Fruit fly (Drosophila melanogaster) whole organism, embryonic: ENCODE data around the gene ich.
A peak's percentile ranks its signal among the peaks of the same experiment; 100 is the strongest.

Source experiments
- Antp ChIP-seq: fragments of 200-800 bp; sonication (Bioruptor generic); optimal IDR thresholded peaks from 3 replicates; lab custom pipeline; 2016; ENCODE audit warnings: missing biosample characterization, missing genetic modification characterization
- Atf-2 ChIP-seq: fragments of 200-800 bp; sonication (Bioruptor generic); optimal IDR thresholded peaks from 2 replicates; lab custom pipeline; 2016; ENCODE audit warnings: missing biosample characterization, missing genetic modification characterization
- Atf6 ChIP-seq: fragments of 200-800 bp; sonication (Bioruptor generic); IDR thresholded peaks from 2 replicates; pipeline ENCODE4 v1.3.6; 2022; ENCODE audit warnings: missing biosample characterization, missing genetic modification characterization
- CG10321 ChIP-seq: fragments of 200-800 bp; sonication (Bioruptor generic); IDR thresholded peaks from 2 replicates; pipeline ENCODE4 v1.3.6; 2022; ENCODE audit warnings: missing biosample characterization, missing genetic modification characterization
- CG12391 ChIP-seq: fragments of 200-800 bp; sonication (Bioruptor generic); optimal IDR thresholded peaks from 3 replicates; lab custom pipeline; 2018; ENCODE audit warnings: missing biosample characterization, mild to moderate bottlenecking, missing genetic modification characterization, moderate library complexity
- CG12744 ChIP-seq: fragments of 200-800 bp; sonication (Bioruptor generic); optimal IDR thresholded peaks from 2 replicates; lab custom pipeline; 2016; ENCODE audit warnings: missing biosample characterization, missing genetic modification characterization
- CG12769 ChIP-seq: fragments of 200-800 bp; sonication (Bioruptor generic); optimal IDR thresholded peaks from 2 replicates; lab custom pipeline; 2019; ENCODE audit warnings: missing biosample characterization, mild to moderate bottlenecking, missing genetic modification characterization, moderate library complexity
- CG14441 ChIP-seq: fragments of 200-800 bp; sonication (Bioruptor generic); IDR thresholded peaks from 2 replicates; pipeline ENCODE4 v1.3.6; 2022; ENCODE audit warnings: missing biosample characterization, missing genetic modification characterization
- CG15011 ChIP-seq: fragments of 200-800 bp; sonication (Bioruptor generic); optimal IDR thresholded peaks from 3 replicates; lab custom pipeline; 2018; ENCODE audit warnings: missing biosample characterization, mild to moderate bottlenecking, missing genetic modification characterization
- CG15073 ChIP-seq: fragments of 200-800 bp; sonication (Bioruptor generic); optimal IDR thresholded peaks from 2 replicates; lab custom pipeline; 2016; ENCODE audit warnings: missing biosample characterization, missing genetic modification characterization
- CG15269 ChIP-seq: fragments of 200-800 bp; sonication (Bioruptor generic); optimal IDR thresholded peaks from 2 replicates; lab custom pipeline; 2018; ENCODE audit warnings: missing biosample characterization, mild to moderate bottlenecking, missing genetic modification characterization, moderate library complexity
- CG15696 ChIP-seq: fragments of 200-800 bp; sonication (Bioruptor generic); optimal IDR thresholded peaks from 2 replicates; lab custom pipeline; 2019; ENCODE audit warnings: missing biosample characterization, mild to moderate bottlenecking, missing genetic modification characterization, moderate library complexity
- CG17912 ChIP-seq: fragments of 200-800 bp; sonication (Bioruptor generic); optimal IDR thresholded peaks from 2 replicates; lab custom pipeline; 2018; ENCODE audit warnings: missing biosample characterization, mild to moderate bottlenecking, missing genetic modification characterization
- CG18599 ChIP-seq: fragments of 200-800 bp; sonication (Bioruptor generic); optimal IDR thresholded peaks from 3 replicates; lab custom pipeline; 2017; ENCODE audit warnings: missing biosample characterization, missing genetic modification characterization, mild to moderate bottlenecking, moderate library complexity, missing genetic modification reagents
- CG18619 ChIP-seq: fragments of 200-800 bp; sonication (Bioruptor generic); optimal IDR thresholded peaks from 3 replicates; lab custom pipeline; 2017; ENCODE audit warnings: missing biosample characterization, mild to moderate bottlenecking, missing genetic modification characterization
- CG30403 ChIP-seq: fragments of 200-800 bp; sonication (Bioruptor generic); optimal IDR thresholded peaks from 3 replicates; lab custom pipeline; 2016; ENCODE audit warnings: missing biosample characterization, missing genetic modification characterization
- CG32772 ChIP-seq: fragments of 200-800 bp; sonication (Bioruptor generic); IDR thresholded peaks from 2 replicates; pipeline ENCODE4 v1.3.6; 2022; ENCODE audit warnings: missing biosample characterization, missing genetic modification characterization
- CG4854 ChIP-seq: fragments of 200-800 bp; sonication (Bioruptor generic); optimal IDR thresholded peaks from 2 replicates; lab custom pipeline; 2016; ENCODE audit warnings: missing biosample characterization, missing genetic modification characterization, inconsistent platforms
- CG7786 ChIP-seq: fragments of 200-800 bp; sonication (Bioruptor generic); optimal IDR thresholded peaks from 2 replicates; lab custom pipeline; 2016; ENCODE audit warnings: missing biosample characterization, missing genetic modification characterization
- CG9727 ChIP-seq: fragments of 200-800 bp; sonication (Bioruptor generic); optimal IDR thresholded peaks from 3 replicates; lab custom pipeline; 2017; ENCODE audit warnings: missing biosample characterization, mild to moderate bottlenecking, missing genetic modification characterization
- D19B ChIP-seq: fragments of 200-800 bp; sonication (Bioruptor generic); optimal IDR thresholded peaks from 2 replicates; lab custom pipeline; 2017; ENCODE audit warnings: missing biosample characterization, mild to moderate bottlenecking, missing genetic modification characterization
- Gug ChIP-seq: fragments of 200-800 bp; sonication (Bioruptor generic); IDR thresholded peaks from 4 replicates; pipeline ENCODE4 v1.3.6; 2022; ENCODE audit warnings: missing biosample characterization, missing genetic modification characterization
- Med ChIP-seq: fragments of 200-800 bp; sonication (Bioruptor generic); peaks from one replicate; lab custom pipeline; 2016; ENCODE audit warnings: missing biosample characterization, missing genetic modification characterization, mild to moderate bottlenecking, inconsistent platforms, moderate library complexity
- Rfx ChIP-seq: fragments of 200-800 bp; sonication (Bioruptor generic); IDR thresholded peaks from 2 replicates; pipeline ENCODE4 v1.3.6; 2022; ENCODE audit warnings: missing biosample characterization, missing genetic modification characterization
- Scr ChIP-seq: fragments of 200-800 bp; sonication (Bioruptor generic); IDR thresholded peaks from 2 replicates; pipeline ENCODE4 v1.3.6; 2022; ENCODE audit warnings: missing biosample characterization, missing genetic modification characterization; ENCODE audit not compliant: partially characterized antibody
- Sox100B ChIP-seq: fragments of 200-800 bp; sonication (Bioruptor generic); optimal IDR thresholded peaks from 3 replicates; lab custom pipeline; 2018; ENCODE audit warnings: missing biosample characterization, mild to moderate bottlenecking, missing genetic modification characterization
- Tbp ChIP-seq: fragments of >200 bp; optimal IDR thresholded peaks from 2 replicates; lab custom pipeline; 2018; ENCODE audit warnings: missing biosample characterization, missing genetic modification characterization
- Usf ChIP-seq: fragments of 200-800 bp; sonication (Bioruptor generic); optimal IDR thresholded peaks from 2 replicates; lab custom pipeline; 2017; ENCODE audit warnings: missing genotype, missing biosample characterization, missing genetic modification characterization
- Xrp1 ChIP-seq: fragments of 200-800 bp; sonication (Bioruptor generic); IDR thresholded peaks from 2 replicates; pipeline ENCODE4 v1.3.6; 2022; ENCODE audit warnings: missing biosample characterization, missing genetic modification characterization
- ash1 ChIP-seq: fragments of 200-800 bp; sonication (Bioruptor generic); optimal IDR thresholded peaks from 2 replicates; lab custom pipeline; 2018; ENCODE audit warnings: missing biosample characterization, mild to moderate bottlenecking, missing genetic modification characterization
- az2 ChIP-seq: fragments of 200-800 bp; sonication (Bioruptor generic); optimal IDR thresholded peaks from 3 replicates; lab custom pipeline; 2016; ENCODE audit warnings: missing biosample characterization, missing genetic modification characterization
- cato ChIP-seq: fragments of 200-800 bp; sonication (Bioruptor generic); optimal IDR thresholded peaks from 2 replicates; lab custom pipeline; 2016; ENCODE audit warnings: missing biosample characterization, missing genetic modification characterization, borderline replicate concordance
- croc ChIP-seq: fragments of 200-800 bp; sonication (Bioruptor generic); conservative IDR thresholded peaks from 3 replicates; pipeline ENCODE4 v1.3.6; 2022; ENCODE audit warnings: missing biosample characterization, missing genetic modification characterization
- crol ChIP-seq: fragments of 200-800 bp; sonication (Bioruptor generic); IDR thresholded peaks from 2 replicates; pipeline ENCODE4 v1.3.6; 2022; ENCODE audit warnings: missing biosample characterization, missing genetic modification characterization
- dan ChIP-seq: fragments of 200-800 bp; sonication (Bioruptor generic); IDR thresholded peaks from 2 replicates; pipeline ENCODE4 v1.3.6; 2022; ENCODE audit warnings: missing biosample characterization, missing genetic modification characterization
- exex ChIP-seq: fragments of 200-800 bp; sonication (Bioruptor generic); optimal IDR thresholded peaks from 4 replicates; lab custom pipeline; 2018; ENCODE audit warnings: missing biosample characterization, mild to moderate bottlenecking, missing genetic modification characterization, moderate library complexity
- fd96Cb ChIP-seq: fragments of 200-800 bp; sonication (Bioruptor generic); optimal IDR thresholded peaks from 2 replicates; lab custom pipeline; 2018; ENCODE audit warnings: missing biosample characterization, mild to moderate bottlenecking, missing genetic modification characterization, moderate library complexity
- gce ChIP-seq: fragments of 200-800 bp; sonication (Bioruptor generic); IDR thresholded peaks from 3 replicates; pipeline ENCODE4 v1.3.6; 2022; ENCODE audit warnings: missing biosample characterization, missing genetic modification characterization
- hb ChIP-seq: fragments of 200-800 bp; sonication (Bioruptor generic); IDR thresholded peaks from 3 replicates; pipeline ENCODE4 v1.3.6; 2022; ENCODE audit warnings: missing biosample characterization, missing genetic modification characterization; ENCODE audit not compliant: partially characterized antibody
- her ChIP-seq: fragments of 200-800 bp; sonication (Bioruptor generic); optimal IDR thresholded peaks from 2 replicates; lab custom pipeline; 2016; ENCODE audit warnings: missing biosample characterization, missing genetic modification characterization
- hkb ChIP-seq, 2 experiments: fragments of 200-800 bp in 1 of 2; fragments of >200 bp in 1 of 2; sonication (Bioruptor generic) in 1 of 2; IDR thresholded peaks in 1 of 2; optimal IDR thresholded peaks in 1 of 2; 2 replicates each; pipeline versions ENCODE4 v1.3.6 to Lab custom; 2017 to 2022; ENCODE audit warnings: missing biosample characterization in 1 of 2, missing genetic modification characterization in 1 of 2
- kay ChIP-seq: fragments of 200-800 bp; sonication (Bioruptor generic); optimal IDR thresholded peaks from 2 replicates; lab custom pipeline; 2016; ENCODE audit warnings: missing biosample characterization, missing genetic modification characterization
- nerfin-1 ChIP-seq: fragments of 200-800 bp; sonication (Bioruptor generic); optimal IDR thresholded peaks from 3 replicates; lab custom pipeline; 2019; ENCODE audit warnings: missing biosample characterization, mild to moderate bottlenecking, missing genetic modification characterization, moderate library complexity
- nmo ChIP-seq: fragments of 200-800 bp; sonication (Bioruptor generic); optimal IDR thresholded peaks from 2 replicates; lab custom pipeline; 2018; ENCODE audit warnings: missing biosample characterization, mild to moderate bottlenecking, missing genetic modification characterization, moderate library complexity
- pfk ChIP-seq: fragments of 200-800 bp; sonication (Bioruptor generic); optimal IDR thresholded peaks from 2 replicates; lab custom pipeline; 2018; ENCODE audit warnings: missing biosample characterization, mild to moderate bottlenecking, missing genetic modification characterization, moderate library complexity
- pros ChIP-seq: fragments of 200-800 bp; sonication (Bioruptor generic); optimal IDR thresholded peaks from 3 replicates; lab custom pipeline; 2019; ENCODE audit warnings: missing biosample characterization, mild to moderate bottlenecking, missing genetic modification characterization, moderate library complexity
- sd ChIP-seq: fragments of 200-800 bp; sonication (Bioruptor generic); optimal IDR thresholded peaks from 3 replicates; lab custom pipeline; 2018; ENCODE audit warnings: missing biosample characterization, mild to moderate bottlenecking, missing genetic modification characterization, moderate library complexity
- shn ChIP-seq: fragments of 200-800 bp; sonication (Bioruptor generic); optimal IDR thresholded peaks from 3 replicates; lab custom pipeline; 2016; ENCODE audit warnings: missing biosample characterization, missing genetic modification characterization
- sima ChIP-seq: fragments of 200-800 bp; sonication (Bioruptor generic); optimal IDR thresholded peaks from 2 replicates; lab custom pipeline; 2016; ENCODE audit warnings: missing biosample characterization, missing genetic modification characterization
- tin ChIP-seq: fragments of 200-800 bp; sonication (Bioruptor generic); optimal IDR thresholded peaks from 3 replicates; lab custom pipeline; 2016; ENCODE audit warnings: missing biosample characterization, missing genetic modification characterization
- vvl ChIP-seq: fragments of 200-800 bp; sonication (Bioruptor generic); IDR thresholded peaks from 2 replicates; pipeline ENCODE4 v1.3.6; 2022; ENCODE audit warnings: missing biosample characterization, missing genetic modification characterization

The ich gene

DNA sequence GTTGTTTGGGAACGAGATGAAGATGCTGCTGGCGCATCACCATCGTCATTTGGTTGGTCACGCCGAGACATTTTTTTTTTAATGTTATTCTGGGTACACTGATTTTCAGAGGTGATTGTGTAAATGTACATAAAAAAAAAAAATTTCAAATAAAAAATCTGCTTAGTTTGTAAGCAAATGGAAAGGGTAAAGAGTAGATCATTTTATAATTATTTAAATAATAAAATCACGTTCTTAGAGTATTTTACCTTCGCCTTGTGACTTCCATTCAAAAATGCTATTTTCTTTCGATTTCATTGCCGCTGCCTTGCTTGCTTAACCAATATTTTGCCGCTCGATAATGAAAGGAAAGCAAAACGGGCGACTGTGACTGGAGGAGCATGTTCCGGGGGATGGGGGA, 15.9 kb upstream of the ich start (continued):
- TF ChIP-seq CG12744 (GFP tag; lab: Kevin White, UChicago) (no peak), Rfx (GFP tag; lab: Robert Waterston, UW) (no peak), kay (no peak), D19B (GFP tag; lab: Kevin White, UChicago) (no peak), Atf6 (GFP tag; lab: Robert Waterston, UW) (no peak), hkb (optimal IDR thresholded peaks at IDR 0.05; lab: Kevin White, UChicago) (no peak), hkb (GFP tag; IDR thresholded peaks at IDR 0.05; lab: Robert Waterston, UW) (peak; percentile 57), dan (GFP tag; lab: Robert Waterston, UW) (no peak), CG10321 (GFP tag; lab: Robert Waterston, UW) (no peak), CG15073 (GFP tag; lab: Kevin White, UChicago) (no peak), Gug (no peak), CG18619 (GFP tag; lab: Kevin White, UChicago) (no peak), Antp (GFP tag; lab: Kevin White, UChicago) (no peak), shn (GFP tag; lab: Kevin White, UChicago) (no peak), vvl (GFP tag; lab: Robert Waterston, UW) (peak; percentile 40; the same call in 1 of the 2 replicates), Xrp1 (GFP tag; lab: Robert Waterston, UW) (peak; percentile 71), az2 (GFP tag; lab: Kevin White, UChicago) (no peak), cato (GFP tag; lab: Kevin White, UChicago) (no peak), CG12391 (tag; lab: Kevin White, UChicago) (peak; percentile 32), ash1 (GFP tag; lab: Kevin White, UChicago) (no peak), CG7786 (GFP tag; lab: Kevin White, UChicago) (no peak), Atf-2 (GFP tag; lab: Kevin White, UChicago) (no peak), fd96Cb (peak; percentile 58), pros (GFP tag; lab: Kevin White, UChicago) (no peak), nerfin-1 (tag; lab: Kevin White, UChicago) (peak; percentile 6), Tbp (GFP tag; lab: Kevin White, UChicago) (no peak), nmo (GFP tag; lab: Kevin White, UChicago) (peak; percentile 45), CG32772 (GFP tag; lab: Robert Waterston, UW) (peak; percentile 16; the same call in 1 of the 2 replicates), tin (GFP tag; lab: Kevin White, UChicago) (peak; percentile 8), Sox100B (peak; percentile 13), exex (tag; lab: Kevin White, UChicago) (no peak), CG9727 (GFP tag; lab: Kevin White, UChicago) (no peak), pfk (GFP tag; lab: Kevin White, UChicago) (no peak), her (GFP tag; lab: Kevin White, UChicago) (no peak), CG17912 (GFP tag; lab: Kevin White, UChicago) (no peak), CG12769 (tag; lab: Kevin White, UChicago) (no peak), crol (GFP tag; lab: Robert Waterston, UW) (no peak), gce (GFP tag; lab: Robert Waterston, UW) (peak; percentile 62; the same call in 1 of the 3 replicates), Scr (no peak), CG18599 (GFP tag; lab: Kevin White, UChicago) (no peak), CG14441 (GFP tag; lab: Robert Waterston, UW) (0 out of 2 replicates have a peak, but pooled peaks have one; percentile 40), CG4854 (no peak), sima (GFP tag; lab: Kevin White, UChicago) (no peak), hb (no peak), CG15696 (tag; lab: Kevin White, UChicago) (no peak), Usf (GFP tag; lab: Kevin White, UChicago) (no peak), croc (GFP tag; lab: Robert Waterston, UW) (peak; percentile 19; the same call in 1 of the 3 replicates), CG15269 (peak; percentile 34), CG30403 (GFP tag; lab: Kevin White, UChicago) (peak; percentile 18), CG15011 (no peak), sd (tag; lab: Kevin White, UChicago) (no peak), Med (GFP tag; lab: Kevin White, UChicago) (peak; percentile 15)
